Fruit fly (Drosophila melanogaster) whole organism, embryonic: ENCODE measurements around the gene EndoGI.
A peak's percentile ranks its signal among the peaks of the same experiment; 100 is the strongest.

Experiments used
- ATbp ChIP-seq: fragments of 200-800 bp; sonication (Bioruptor generic); optimal IDR thresholded peaks from 2 replicates; lab custom pipeline; 2017; ENCODE audit warnings: missing biosample characterization, mild to moderate bottlenecking, missing genetic modification characterization, missing genetic modification reagents
- Atf6 ChIP-seq: fragments of 200-800 bp; sonication (Bioruptor generic); IDR thresholded peaks from 2 replicates; pipeline ENCODE4 v1.3.6; 2022; ENCODE audit warnings: missing biosample characterization, missing genetic modification characterization
- CG12071 ChIP-seq: fragments of 200-800 bp; sonication (Bioruptor generic); optimal IDR thresholded peaks from 3 replicates; lab custom pipeline; 2018; ENCODE audit warnings: missing biosample characterization, mild to moderate bottlenecking, missing genetic modification characterization
- CG12104 ChIP-seq: fragments of 200-800 bp; sonication (Bioruptor generic); optimal IDR thresholded peaks from 3 replicates; lab custom pipeline; 2016; ENCODE audit warnings: missing biosample characterization, missing genetic modification characterization
- CG14050 ChIP-seq: fragments of 200-800 bp; sonication (Bioruptor generic); IDR thresholded peaks from 3 replicates; pipeline ENCODE4 v1.3.6; 2022; ENCODE audit warnings: missing biosample characterization, missing genetic modification characterization
- CG17328 ChIP-seq: fragments of 200-800 bp; sonication (Bioruptor generic); IDR thresholded peaks from 2 replicates; pipeline ENCODE4 v1.3.6; 2022; ENCODE audit warnings: missing biosample characterization, missing genetic modification characterization
- CG17612 ChIP-seq: fragments of 200-800 bp; sonication (Bioruptor generic); IDR thresholded peaks from 2 replicates; pipeline ENCODE4 v1.3.6; 2022; ENCODE audit warnings: missing biosample characterization, missing genetic modification characterization
- CG18011 ChIP-seq: fragments of 200-800 bp; sonication (Bioruptor generic); optimal IDR thresholded peaks from 2 replicates; lab custom pipeline; 2017; ENCODE audit warnings: missing biosample characterization, missing genetic modification characterization, mild to moderate bottlenecking, moderate library complexity, missing genotype
- CG18619 ChIP-seq: fragments of 200-800 bp; sonication (Bioruptor generic); optimal IDR thresholded peaks from 3 replicates; lab custom pipeline; 2017; ENCODE audit warnings: missing biosample characterization, mild to moderate bottlenecking, missing genetic modification characterization
- CG18764 ChIP-seq: fragments of 200-800 bp; sonication (Bioruptor generic); optimal IDR thresholded peaks from 3 replicates; lab custom pipeline; 2016; ENCODE audit warnings: missing biosample characterization, missing genetic modification characterization
- CG30403 ChIP-seq: fragments of 200-800 bp; sonication (Bioruptor generic); optimal IDR thresholded peaks from 3 replicates; lab custom pipeline; 2016; ENCODE audit warnings: missing biosample characterization, missing genetic modification characterization
- CG31441 ChIP-seq: fragments of 200-800 bp; sonication (Bioruptor generic); IDR thresholded peaks from 2 replicates; pipeline ENCODE4 v1.3.6; 2022; ENCODE audit warnings: missing biosample characterization, missing genetic modification characterization
- CG33213 ChIP-seq: fragments of 200-800 bp; sonication (Bioruptor generic); optimal IDR thresholded peaks from 3 replicates; lab custom pipeline; 2016; ENCODE audit warnings: missing biosample characterization, missing genetic modification characterization
- CG3726 ChIP-seq: fragments of 200-800 bp; sonication (Bioruptor generic); IDR thresholded peaks from 3 replicates; pipeline ENCODE4, ENCODE4 v1.3.6; 2022; ENCODE audit warnings: missing biosample characterization, missing genetic modification characterization
- CG4360 ChIP-seq: fragments of 200-800 bp; sonication (Bioruptor generic); IDR thresholded peaks from 2 replicates; pipeline ENCODE4 v1.3.6; 2022; ENCODE audit warnings: missing biosample characterization, missing genetic modification characterization
- CG9876 ChIP-seq: fragments of 200-800 bp; sonication (Bioruptor generic); optimal IDR thresholded peaks from 2 replicates; lab custom pipeline; 2016; ENCODE audit warnings: missing biosample characterization, missing genetic modification characterization
- CTCF ChIP-seq: fragments of 200-800 bp; sonication (Bioruptor generic); optimal IDR thresholded peaks from 2 replicates; lab custom pipeline; 2017; ENCODE audit warnings: missing biosample characterization, mild to moderate bottlenecking, missing genetic modification characterization, moderate library complexity
- ERR ChIP-seq: fragments of 200-800 bp; sonication (Bioruptor generic); optimal IDR thresholded peaks from 2 replicates; lab custom pipeline; 2016; ENCODE audit warnings: missing biosample characterization, missing genetic modification characterization
- Hey ChIP-seq: fragments of 200-800 bp; sonication (Bioruptor generic); optimal IDR thresholded peaks from 3 replicates; lab custom pipeline; 2018; ENCODE audit warnings: missing biosample characterization, mild to moderate bottlenecking, missing genetic modification characterization
- Hmx ChIP-seq: fragments of 200-800 bp; sonication (Bioruptor generic); optimal IDR thresholded peaks from 2 replicates; lab custom pipeline; 2016; ENCODE audit warnings: missing biosample characterization, missing genetic modification characterization
- Myb ChIP-seq: fragments of 200-800 bp; sonication (Bioruptor generic); optimal IDR thresholded peaks from 2 replicates; lab custom pipeline; 2016; ENCODE audit warnings: missing biosample characterization, missing genetic modification characterization
- NK7.1 ChIP-seq: fragments of 200-800 bp; sonication (Bioruptor generic); optimal IDR thresholded peaks from 3 replicates; lab custom pipeline; 2016; ENCODE audit warnings: missing biosample characterization, missing genetic modification characterization
- NfI ChIP-seq: fragments of 200-800 bp; sonication (Bioruptor generic); optimal IDR thresholded peaks from 3 replicates; lab custom pipeline; 2018; ENCODE audit warnings: missing biosample characterization, mild to moderate bottlenecking, missing genetic modification characterization, moderate library complexity
- Opbp ChIP-seq: fragments of 200-800 bp; sonication (Bioruptor generic); IDR thresholded peaks from 3 replicates; pipeline ENCODE4 v1.3.6; 2022; ENCODE audit warnings: missing biosample characterization, missing genetic modification characterization; ENCODE audit not compliant: partially characterized antibody
- PHDP ChIP-seq: fragments of 200-800 bp; sonication (Bioruptor generic); optimal IDR thresholded peaks from 3 replicates; lab custom pipeline; 2018; ENCODE audit warnings: missing biosample characterization, mild to moderate bottlenecking, missing genetic modification characterization, moderate library complexity
- Six4 ChIP-seq: fragments of 200-800 bp; sonication (Bioruptor generic); optimal IDR thresholded peaks from 2 replicates; lab custom pipeline; 2016; ENCODE audit warnings: missing biosample characterization, missing genetic modification characterization
- Sry-β ChIP-seq: fragments of 200-800 bp; sonication (Bioruptor generic); optimal IDR thresholded peaks from 2 replicates; lab custom pipeline; 2018; ENCODE audit warnings: missing biosample characterization, mild to moderate bottlenecking, missing genetic modification characterization, moderate library complexity
- Vsx1 ChIP-seq: fragments of 200-800 bp; sonication (Bioruptor generic); optimal IDR thresholded peaks from 2 replicates; lab custom pipeline; 2017; ENCODE audit warnings: missing biosample characterization, mild to moderate bottlenecking, missing genetic modification characterization, missing genetic modification reagents
- aop ChIP-seq: fragments of 200-800 bp; sonication (Bioruptor generic); IDR thresholded peaks from 2 replicates; pipeline ENCODE4 v1.3.6; 2022; ENCODE audit warnings: missing biosample characterization, missing genetic modification characterization
- az2 ChIP-seq: fragments of 200-800 bp; sonication (Bioruptor generic); optimal IDR thresholded peaks from 3 replicates; lab custom pipeline; 2016; ENCODE audit warnings: missing biosample characterization, missing genetic modification characterization
- cad ChIP-seq: fragments of >200 bp; optimal IDR thresholded peaks from 2 replicates; lab custom pipeline; 2017; ENCODE audit warnings: missing biosample characterization, missing genetic modification characterization
- cwo ChIP-seq: fragments of 200-800 bp; sonication (Bioruptor generic); optimal IDR thresholded peaks from 3 replicates; lab custom pipeline; 2017; ENCODE audit warnings: missing biosample characterization, missing genetic modification characterization, mild to moderate bottlenecking, moderate library complexity, missing genetic modification reagents
- dan ChIP-seq: fragments of 200-800 bp; sonication (Bioruptor generic); IDR thresholded peaks from 2 replicates; pipeline ENCODE4 v1.3.6; 2022; ENCODE audit warnings: missing biosample characterization, missing genetic modification characterization
- dm ChIP-seq: fragments of 200-800 bp; sonication (Bioruptor generic); optimal IDR thresholded peaks from 3 replicates; lab custom pipeline; 2016; ENCODE audit warnings: missing biosample characterization, missing genetic modification characterization
- dmrt99B ChIP-seq: fragments of 200-800 bp; sonication (Bioruptor generic); optimal IDR thresholded peaks from 2 replicates; lab custom pipeline; 2018; ENCODE audit warnings: missing biosample characterization, mild to moderate bottlenecking, missing genetic modification characterization, moderate library complexity
- fd64A ChIP-seq: fragments of 200-800 bp; sonication (Bioruptor generic); optimal IDR thresholded peaks from 3 replicates; lab custom pipeline; 2018; ENCODE audit warnings: missing biosample characterization, mild to moderate bottlenecking, missing genetic modification characterization
- gcm2 ChIP-seq: fragments of 200-800 bp; sonication (Bioruptor generic); optimal IDR thresholded peaks from 2 replicates; lab custom pipeline; 2016; ENCODE audit warnings: missing biosample characterization, missing genetic modification characterization
- kni ChIP-seq: fragments of 200-800 bp; sonication (Bioruptor generic); optimal IDR thresholded peaks from 3 replicates; lab custom pipeline; 2017; ENCODE audit warnings: mild to moderate bottlenecking, missing biosample characterization, missing genetic modification reagents, missing genetic modification characterization
- lbe ChIP-seq: fragments of 200-800 bp; sonication (Bioruptor generic); optimal IDR thresholded peaks from 2 replicates; lab custom pipeline; 2016; ENCODE audit warnings: missing biosample characterization, mild to moderate bottlenecking, missing genetic modification characterization
- nerfin-2 ChIP-seq: fragments of 200-800 bp; sonication (Bioruptor generic); IDR thresholded peaks from 2 replicates; pipeline ENCODE4 v1.3.6; 2022; ENCODE audit warnings: missing biosample characterization, missing genetic modification characterization; ENCODE audit not compliant: partially characterized antibody
- odd ChIP-seq: fragments of 200-800 bp; sonication (Bioruptor generic); optimal IDR thresholded peaks from 2 replicates; lab custom pipeline; 2017; ENCODE audit warnings: missing biosample characterization, mild to moderate bottlenecking, missing genetic modification characterization
- onecut ChIP-seq: fragments of 200-800 bp; sonication (Bioruptor generic); IDR thresholded peaks from 2 replicates; pipeline ENCODE4 v1.3.6; 2022; ENCODE audit warnings: missing biosample characterization, missing genetic modification characterization
- p53 ChIP-seq: fragments of 200-800 bp; sonication (Bioruptor generic); optimal IDR thresholded peaks from 2 replicates; lab custom pipeline; 2016; ENCODE audit warnings: missing biosample characterization, missing genetic modification characterization
- pum ChIP-seq: fragments of 200-800 bp; sonication (Bioruptor generic); optimal IDR thresholded peaks from 2 replicates; lab custom pipeline; 2016; ENCODE audit warnings: missing biosample characterization, missing genetic modification characterization
- sc ChIP-seq, 3 experiments: fragments of >200 bp in 2 of 3; fragments of 200-800 bp in 1 of 3; sonication (Bioruptor generic) in 1 of 3; optimal IDR thresholded peaks; 2 replicates in 2 of 3; 3 replicates in 1 of 3; lab custom pipeline; 2017; ENCODE audit warnings: mild to moderate bottlenecking in 1 of 3, missing biosample characterization in 1 of 3, missing genetic modification characterization in 1 of 3, missing genetic modification reagents in 1 of 3
- seq ChIP-seq: fragments of 200-800 bp; sonication (Bioruptor generic); IDR thresholded peaks from 2 replicates; pipeline ENCODE4 v1.3.6; 2022; ENCODE audit warnings: missing biosample characterization, missing genetic modification characterization
- sna ChIP-seq: fragments of 200-800 bp; sonication (Bioruptor generic); IDR thresholded peaks from 2 replicates; pipeline ENCODE4 v1.3.6; 2022; ENCODE audit warnings: missing biosample characterization, missing genetic modification characterization; ENCODE audit not compliant: partially characterized antibody
- vvl ChIP-seq: fragments of 200-800 bp; sonication (Bioruptor generic); IDR thresholded peaks from 2 replicates; pipeline ENCODE4 v1.3.6; 2022; ENCODE audit warnings: missing biosample characterization, missing genetic modification characterization
- wek ChIP-seq: fragments of 200-800 bp; sonication (Bioruptor generic); optimal IDR thresholded peaks from 3 replicates; lab custom pipeline; 2018; ENCODE audit warnings: missing biosample characterization, mild to moderate bottlenecking, missing genetic modification characterization, moderate library complexity
- zfh2 ChIP-seq: fragments of 200-800 bp; sonication (Bioruptor generic); optimal IDR thresholded peaks from 2 replicates; lab custom pipeline; 2016; ENCODE audit warnings: missing biosample characterization, missing genetic modification characterization

The EndoGI gene

DNA sequence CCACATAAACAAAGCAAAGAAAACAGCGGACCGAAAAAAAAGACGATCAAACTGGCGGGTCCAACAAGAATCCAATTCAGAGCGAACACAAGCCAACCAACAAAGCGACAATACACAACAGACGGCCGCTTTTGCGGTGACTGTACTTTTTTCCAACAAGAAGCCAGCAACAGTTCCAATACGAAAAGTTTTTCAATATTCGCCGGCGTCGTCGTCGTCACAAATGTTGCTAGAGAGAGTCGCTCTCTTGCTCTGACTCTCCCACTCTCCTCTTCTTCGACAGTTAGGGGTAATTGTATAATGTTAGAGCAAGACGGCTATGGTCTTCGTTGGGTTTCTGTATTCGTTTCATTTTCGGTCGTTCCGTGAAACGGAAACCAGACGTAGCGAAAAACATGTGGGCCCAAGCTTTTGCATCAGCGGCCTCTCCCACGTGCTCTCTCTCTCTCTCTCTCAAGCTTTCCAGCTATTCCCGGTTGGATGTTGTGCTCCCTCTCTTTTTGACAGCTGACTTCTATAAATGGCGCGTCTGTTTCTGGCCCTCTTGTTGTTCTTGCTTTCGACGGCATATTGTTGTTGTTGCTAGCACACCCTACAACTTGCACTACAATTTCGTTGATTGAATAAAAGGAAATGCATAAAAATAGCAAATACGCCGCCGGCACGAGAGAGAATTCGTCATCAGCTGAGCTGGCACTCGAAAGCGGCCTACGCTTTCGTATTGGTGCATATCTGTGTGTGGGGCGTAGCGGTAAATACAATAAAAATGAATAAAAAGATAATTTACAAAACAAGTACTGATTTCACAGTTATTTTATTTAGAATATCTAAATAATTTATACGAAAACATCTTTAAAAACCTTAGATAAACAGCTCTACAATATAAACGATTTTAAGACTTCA is 12.0 kb downstream of the EndoGI start (continued):
- no peak for TF ChIP-seq CG18764 (GFP tag; lab: Kevin White, UChicago)
- TF ChIP-seq CTCF (GFP tag; lab: Kevin White, UChicago) = peak; percentile 51
- peak; percentile 83 for TF ChIP-seq Hey
- TF ChIP-seq Six4 (GFP tag; lab: Kevin White, UChicago) = peak; percentile 21
- no peak for TF ChIP-seq CG4360 (GFP tag; lab: Robert Waterston, UW)
- peak; percentile 22 for TF ChIP-seq CG33213 (GFP tag; lab: Kevin White, UChicago)
- TF ChIP-seq PHDP (tag; lab: Kevin White, UChicago) = peak; percentile 76
- no peak for TF ChIP-seq CG9876 (GFP tag; lab: Kevin White, UChicago)
- TF ChIP-seq aop (GFP tag; lab: Robert Waterston, UW) = no peak
- peak; percentile 87 for TF ChIP-seq onecut (GFP tag; lab: Robert Waterston, UW)
- TF ChIP-seq CG17612 = no peak
- no peak for TF ChIP-seq CG31441 (GFP tag; lab: Robert Waterston, UW)
- peak; percentile 90 for TF ChIP-seq ATbp
- TF ChIP-seq seq = no peak
- peak; percentile 73 for TF ChIP-seq cwo
- TF ChIP-seq zfh2 (GFP tag; lab: Kevin White, UChicago) = no peak
- peak; percentile 93 for TF ChIP-seq kni (GFP tag; lab: Kevin White, UChicago)
- peak; percentile 41 for TF ChIP-seq CG12104 (GFP tag; lab: Kevin White, UChicago)
- TF ChIP-seq nerfin-2 = no peak
- TF ChIP-seq Opbp (GFP tag; lab: Robert Waterston, UW) = no peak
- TF ChIP-seq lbe = peak; percentile 85
- TF ChIP-seq Vsx1 (GFP tag; lab: Kevin White, UChicago) = peak; percentile 85
- TF ChIP-seq az2 = no peak
- no peak for TF ChIP-seq CG17328 (GFP tag; lab: Robert Waterston, UW)
- TF ChIP-seq CG3726 (GFP tag; lab: Robert Waterston, UW) = no peak
- peak; percentile 92 for TF ChIP-seq CG12071 (GFP tag; lab: Kevin White, UChicago)
- no peak for TF ChIP-seq CG14050
- TF ChIP-seq NfI (GFP tag; lab: Kevin White, UChicago) = peak; percentile 86
- no peak for TF ChIP-seq p53 (GFP tag; lab: Kevin White, UChicago)
- TF ChIP-seq sna (GFP tag; lab: Robert Waterston, UW) = no peak
- TF ChIP-seq dmrt99B (tag; lab: Kevin White, UChicago) = peak; percentile 60
- TF ChIP-seq CG18619 (GFP tag; lab: Kevin White, UChicago) = peak; percentile 39
- TF ChIP-seq gcm2 (GFP tag; lab: Kevin White, UChicago) = peak; percentile 16
- no peak for TF ChIP-seq Myb (GFP tag; lab: Kevin White, UChicago)
- peak; percentile 92 for TF ChIP-seq wek (GFP tag; lab: Kevin White, UChicago)
- no peak for TF ChIP-seq Hmx (GFP tag; lab: Kevin White, UChicago)
- peak; percentile 52 for TF ChIP-seq Sry-β (GFP tag; lab: Kevin White, UChicago)
- TF ChIP-seq NK7.1 = peak; percentile 39
- no peak for TF ChIP-seq CG30403 (GFP tag; lab: Kevin White, UChicago)
- no peak for TF ChIP-seq dan (GFP tag; lab: Robert Waterston, UW)
- peak; percentile 43 for TF ChIP-seq ERR (GFP tag; lab: Kevin White, UChicago)
- peak; percentile 99 for TF ChIP-seq dm (GFP tag; lab: Kevin White, UChicago)
- TF ChIP-seq vvl (GFP tag; lab: Robert Waterston, UW) = no peak
- TF ChIP-seq Atf6 (GFP tag; lab: Robert Waterston, UW) = no peak
- TF ChIP-seq pum = no peak
- TF ChIP-seq fd64A (GFP tag; lab: Kevin White, UChicago) = peak; percentile 90
- TF ChIP-seq odd (GFP tag; lab: Kevin White, UChicago) = peak; percentile 93
- no peak for TF ChIP-seq sc (optimal IDR thresholded peaks at IDR 0.05; lab: Kevin White, UChicago)
- TF ChIP-seq sc (GFP tag; optimal IDR thresholded peaks at IDR 0.05; lab: Kevin White, UChicago) = peak; percentile 42
- TF ChIP-seq cad (GFP tag; lab: Kevin White, UChicago) = no peak
- peak; percentile 49 for TF ChIP-seq CG18011 (GFP tag; lab: Kevin White, UChicago)
